Worm (Caenorhabditis elegans) whole organism, late embryonic: ENCODE measurements around the gene acl-14.
"Not testable (repeated sequence)": the region's sequence is repeated elsewhere in the genome, so short reads cannot be mapped to it uniquely, and the experiment has no call there.

ENCODE experiments used
- C08G9.2 ChIP-seq: sonication (generic microtip); optimal IDR thresholded peaks from 2 replicates; lab custom pipeline; 2016; ENCODE audit warnings: mild to moderate bottlenecking, missing genetic modification characterization, moderate library complexity, missing compliant biosample characterization
- C38D4.7 ChIP-seq: fragments of 200-800 bp; sonication (Bioruptor generic); optimal IDR thresholded peaks from 2 replicates; lab custom pipeline; 2018; ENCODE audit warnings: mild to moderate bottlenecking, missing genetic modification characterization, moderate library complexity, missing compliant biosample characterization
- F13H6.1 ChIP-seq: sonication (generic microtip); optimal IDR thresholded peaks from 2 replicates; lab custom pipeline; 2016; ENCODE audit warnings: missing genetic modification characterization, missing compliant biosample characterization
- K02D7.2 ChIP-seq: sonication (generic microtip); optimal IDR thresholded peaks from 2 replicates; lab custom pipeline; 2017; ENCODE audit warnings: mild to moderate bottlenecking, missing genetic modification characterization, missing compliant biosample characterization
- K09A11.1 ChIP-seq: sonication (generic microtip); optimal IDR thresholded peaks from 2 replicates; lab custom pipeline; 2017; ENCODE audit warnings: antibody characterized with exemption, mild to moderate bottlenecking, missing genetic modification characterization, missing compliant biosample characterization; ENCODE audit not compliant: insufficient read depth
- Y22D7AL.16 ChIP-seq: sonication (generic microtip); optimal IDR thresholded peaks from 2 replicates; lab custom pipeline; 2016; ENCODE audit warnings: missing genetic modification characterization, missing compliant biosample characterization
- ceh-14 ChIP-seq: sonication (generic microtip); optimal IDR thresholded peaks from 2 replicates; lab custom pipeline; 2016; ENCODE audit warnings: missing genotype, missing genetic modification characterization, missing compliant biosample characterization
- ceh-19 ChIP-seq: fragments of 200-800 bp; sonication (Bioruptor generic); optimal IDR thresholded peaks from 2 replicates; lab custom pipeline; 2018; ENCODE audit warnings: mild to moderate bottlenecking, missing genetic modification characterization, missing compliant biosample characterization
- ceh-2 ChIP-seq: sonication (generic microtip); optimal IDR thresholded peaks from 2 replicates; lab custom pipeline; 2016; ENCODE audit warnings: missing genotype, missing genetic modification characterization, missing compliant biosample characterization
- ceh-22 ChIP-seq: sonication (generic microtip); optimal IDR thresholded peaks from 2 replicates; lab custom pipeline; 2017; ENCODE audit warnings: missing biosample characterization, missing genetic modification characterization
- ceh-24 ChIP-seq: sonication (generic microtip); optimal IDR thresholded peaks from 2 replicates; lab custom pipeline; 2016; ENCODE audit warnings: mild to moderate bottlenecking, missing genetic modification characterization, missing compliant biosample characterization
- ceh-34 ChIP-seq: sonication (generic microtip); optimal IDR thresholded peaks from 2 replicates; lab custom pipeline; 2016; ENCODE audit warnings: mild to moderate bottlenecking, missing genetic modification characterization, missing compliant biosample characterization
- ceh-45 ChIP-seq: fragments of 200-800 bp; sonication (Bioruptor generic); IDR thresholded peaks from 2 replicates; pipeline ENCODE4 v1.3.6; 2022; ENCODE audit warnings: missing genetic modification reagents, missing genetic modification characterization, missing compliant biosample characterization
- ceh-48 ChIP-seq: sonication (generic microtip); optimal IDR thresholded peaks from 2 replicates; lab custom pipeline; 2016; ENCODE audit warnings: missing genetic modification characterization, inconsistent platforms, missing compliant biosample characterization
- ceh-6 ChIP-seq: fragments of 200-800 bp; sonication (Bioruptor generic); optimal IDR thresholded peaks from 2 replicates; lab custom pipeline; 2018; ENCODE audit warnings: mild to moderate bottlenecking, missing genetic modification characterization, missing compliant biosample characterization
- ceh-9 ChIP-seq: sonication (generic microtip); optimal IDR thresholded peaks from 2 replicates; lab custom pipeline; 2016; ENCODE audit warnings: mild to moderate bottlenecking, missing genetic modification characterization, inconsistent platforms, missing compliant biosample characterization
- che-1 ChIP-seq: sonication (generic microtip); optimal IDR thresholded peaks from 2 replicates; lab custom pipeline; 2016; ENCODE audit warnings: mild to moderate bottlenecking, missing genetic modification characterization, missing compliant biosample characterization
- elt-2 ChIP-seq: sonication (generic microtip); optimal IDR thresholded peaks from 2 replicates; lab custom pipeline; 2016; ENCODE audit warnings: missing genetic modification reagents, missing genetic modification characterization, missing compliant biosample characterization
- fkh-10 ChIP-seq: fragments of 150-350 bp; optimal IDR thresholded peaks from 2 replicates; lab custom pipeline; 2014; ENCODE audit warnings: missing biosample characterization, missing genetic modification reagents, missing genetic modification characterization
- hlh-13 ChIP-seq: fragments of 200-800 bp; sonication (Bioruptor generic); optimal IDR thresholded peaks from 2 replicates; lab custom pipeline; 2018; ENCODE audit warnings: mild to moderate bottlenecking, missing genetic modification characterization, missing compliant biosample characterization
- hlh-30 ChIP-seq: sonication (generic microtip); optimal IDR thresholded peaks from 2 replicates; lab custom pipeline; 2017; ENCODE audit warnings: antibody characterized with exemption, missing genetic modification characterization, missing compliant biosample characterization; ENCODE audit not compliant: insufficient read depth
- hlh-6 ChIP-seq: sonication (generic microtip); optimal IDR thresholded peaks from 2 replicates; lab custom pipeline; 2016; ENCODE audit warnings: missing genotype, missing genetic modification characterization, missing compliant biosample characterization
- hlh-8 ChIP-seq: sonication (generic microtip); optimal IDR thresholded peaks from 2 replicates; lab custom pipeline; 2016; ENCODE audit warnings: missing genotype, missing genetic modification characterization, missing compliant biosample characterization
- lim-6 ChIP-seq: sonication (generic microtip); optimal IDR thresholded peaks from 2 replicates; lab custom pipeline; 2016; ENCODE audit warnings: missing genetic modification characterization, missing compliant biosample characterization
- lin-11 ChIP-seq: fragments of 200-800 bp; sonication (Bioruptor generic); optimal IDR thresholded peaks from 2 replicates; lab custom pipeline; 2018; ENCODE audit warnings: mild to moderate bottlenecking, missing genetic modification characterization, missing compliant biosample characterization
- mec-3 ChIP-seq: sonication (generic microtip); optimal IDR thresholded peaks from 2 replicates; lab custom pipeline; 2016; ENCODE audit warnings: borderline replicate concordance, missing genetic modification characterization, missing compliant biosample characterization
- pax-1 ChIP-seq: fragments of 150-350 bp; optimal IDR thresholded peaks from 2 replicates; lab custom pipeline; 2014; ENCODE audit warnings: missing biosample characterization, missing genetic modification characterization
- pha-2 ChIP-seq: sonication (generic microtip); optimal IDR thresholded peaks from 2 replicates; lab custom pipeline; 2017; ENCODE audit warnings: mild to moderate bottlenecking, missing genetic modification characterization, missing compliant biosample characterization
- pha-4 ChIP-seq: fragments of 150-350 bp; optimal IDR thresholded peaks from 2 replicates; lab custom pipeline; 2018; ENCODE audit warnings: missing biosample characterization, missing genetic modification reagents, missing genetic modification characterization
- pqm-1 ChIP-seq: sonication (generic microtip); optimal IDR thresholded peaks from 2 replicates; lab custom pipeline; 2016; ENCODE audit warnings: missing genetic modification characterization, missing compliant biosample characterization
- rnt-1 ChIP-seq: sonication (generic microtip); optimal IDR thresholded peaks from 2 replicates; lab custom pipeline; 2016; ENCODE audit warnings: missing genetic modification characterization, missing compliant biosample characterization
- sdc-2 ChIP-seq: sonication (generic microtip); optimal IDR thresholded peaks from 2 replicates; lab custom pipeline; 2016; ENCODE audit warnings: missing genotype, missing genetic modification characterization, missing compliant biosample characterization
- sox-2 ChIP-seq: fragments of 200-800 bp; sonication (Bioruptor generic); IDR thresholded peaks from 2 replicates; pipeline ENCODE4 v1.3.6; 2022; ENCODE audit warnings: missing genetic modification reagents, missing genetic modification characterization, missing compliant biosample characterization
- tbx-2 ChIP-seq: sonication (generic microtip); optimal IDR thresholded peaks from 2 replicates; lab custom pipeline; 2016; ENCODE audit warnings: missing genetic modification characterization, missing compliant biosample characterization
- ttx-3 ChIP-seq: sonication (generic microtip); optimal IDR thresholded peaks from 2 replicates; lab custom pipeline; 2016; ENCODE audit warnings: missing genetic modification reagents, missing genetic modification characterization, missing compliant biosample characterization
- unc-42 ChIP-seq: sonication (generic microtip); optimal IDR thresholded peaks from 2 replicates; lab custom pipeline; 2016; ENCODE audit warnings: missing genotype, missing genetic modification characterization, missing compliant biosample characterization
- unc-55 ChIP-seq: sonication (generic microtip); optimal IDR thresholded peaks from 2 replicates; lab custom pipeline; 2017; ENCODE audit warnings: missing biosample characterization, missing genetic modification reagents, missing genetic modification characterization
- unc-86 ChIP-seq: sonication (generic microtip); optimal IDR thresholded peaks from 2 replicates; lab custom pipeline; 2016; ENCODE audit warnings: missing genetic modification characterization, missing compliant biosample characterization
- ztf-16 ChIP-seq: sonication (generic microtip); optimal IDR thresholded peaks from 2 replicates; lab custom pipeline; 2017; ENCODE audit warnings: missing genetic modification characterization, missing compliant biosample characterization

acl-14 gene

ce11 chrV:9333316-9334048, at the start of gene acl-14:
TSS of gene acl-14 (minus strand) at chrV:9333631.
- TF ChIP-seq Y22D7AL.16 (tag; lab: Kevin White, UChicago) (no peak), pax-1 (tag; lab: Kevin White, UChicago) (no peak), tbx-2 (tag; lab: Kevin White, UChicago) (no peak), K02D7.2 (tag; lab: Kevin White, UChicago) (no peak), ceh-2 (no peak), ceh-34 (no peak), hlh-8 (tag; lab: Kevin White, UChicago) (no peak), unc-55 (GFP tag; lab: Kevin White, UChicago) (no peak)

- TF ChIP-seq ceh-24 (tag; lab: Kevin White, UChicago) (no peak), ttx-3 (no peak), hlh-13 (GFP tag; lab: Kevin White, UChicago) (no peak), rnt-1 (tag; lab: Kevin White, UChicago) (no peak)
These were observed 49.3 kb upstream of the acl-14 start for ce11 chrV:9382538-9383328.

ce11 chrV:9381846-9382363, 48.5 kb upstream of the acl-14 start, which contains the start of gene E02C12.12:
TSS of gene E02C12.12 (minus strand) at chrV:9382313.
- TF ChIP-seq ceh-19 (GFP tag; lab: Kevin White, UChicago), result no peak
- TF ChIP-seq ceh-24 (tag; lab: Kevin White, UChicago), result no peak
- no peak for TF ChIP-seq ttx-3
- no peak for TF ChIP-seq pha-2 (tag; lab: Kevin White, UChicago)
- TF ChIP-seq lim-6 (tag; lab: Kevin White, UChicago), result no peak
- no peak for TF ChIP-seq sox-2
- no peak for TF ChIP-seq ztf-16 (tag; lab: Kevin White, UChicago)
- no peak for TF ChIP-seq C38D4.7 (GFP tag; lab: Kevin White, UChicago)
- TF ChIP-seq che-1 (tag; lab: Kevin White, UChicago), result no peak
- TF ChIP-seq F13H6.1 (tag; lab: Kevin White, UChicago), result no peak
- no peak for TF ChIP-seq C08G9.2
- no peak for TF ChIP-seq elt-2 (tag; lab: Kevin White, UChicago)
- TF ChIP-seq, all 69 proteins: peak for 0

- TF ChIP-seq pqm-1; K09A11.1 (tag; lab: Kevin White, UChicago); mec-3 (tag; lab: Kevin White, UChicago): not testable (repeated sequence)
These were observed 46.4 kb upstream of the acl-14 start, which contains the start of gene E02C12.11 for ce11 chrV:9379808-9380207. TSS of gene E02C12.11 (minus strand) at chrV:9379908.

- TF ChIP-seq ceh-14 (no peak), hlh-30 (tag; lab: Kevin White, UChicago) (no peak), ceh-48 (tag; lab: Kevin White, UChicago) (no peak), sox-2 (no peak)
These were observed 44.9 kb upstream of the acl-14 start, which contains the start of gene E02C12.10 for ce11 chrV:9378335-9378734. TSS of gene E02C12.10 (minus strand) at chrV:9378409.

- no peak for TF ChIP-seq lin-11 (tag; lab: Kevin White, UChicago)
- no peak for TF ChIP-seq unc-42 (tag; lab: Kevin White, UChicago)
- no peak for TF ChIP-seq ceh-45 (GFP tag; lab: Robert Waterston, UW)
- TF ChIP-seq hlh-30 (tag; lab: Kevin White, UChicago), result no peak
- no peak for TF ChIP-seq hlh-8 (tag; lab: Kevin White, UChicago)
- TF ChIP-seq Y22D7AL.16 (tag; lab: Kevin White, UChicago), result no peak
- TF ChIP-seq sdc-2, result no peak
- TF ChIP-seq elt-2 (tag; lab: Kevin White, UChicago), result no peak
- TF ChIP-seq ceh-9 (tag; lab: Kevin White, UChicago), result no peak
- no peak for TF ChIP-seq ceh-19 (GFP tag; lab: Kevin White, UChicago)
- no peak for TF ChIP-seq pha-4 (tag; lab: Kevin White, UChicago)
- TF ChIP-seq pax-1 (tag; lab: Kevin White, UChicago), result no peak
- TF ChIP-seq ceh-14, result no peak
- no peak for TF ChIP-seq fkh-10 (GFP tag; lab: Kevin White, UChicago)
- no peak for TF ChIP-seq unc-86 (tag; lab: Kevin White, UChicago)
- no peak for TF ChIP-seq hlh-6 (tag; lab: Kevin White, UChicago)
- TF ChIP-seq ceh-22, result no peak
- TF ChIP-seq ceh-6, result no peak
These were observed 43.0 kb upstream of the acl-14 start, which contains the start of gene E02C12.19 for ce11 chrV:9376417-9376816. TSS of gene E02C12.19 (minus strand) at chrV:9376517.
